Fruit fly (Drosophila melanogaster) whole organism, embryonic: Measurements from ENCODE around the gene CG42852.

Experiments
- CG10462 ChIP-seq: fragments of 200-800 bp; sonication (Bioruptor generic); optimal IDR thresholded peaks from 2 replicates; lab custom pipeline; 2016; ENCODE audit warnings: missing biosample characterization, missing genetic modification characterization
- CG12659 ChIP-seq: fragments of 200-800 bp; sonication (Bioruptor generic); optimal IDR thresholded peaks from 3 replicates; lab custom pipeline; 2017; ENCODE audit warnings: mild to moderate bottlenecking, missing biosample characterization, missing genetic modification reagents, missing genetic modification characterization
- CG2889 ChIP-seq: fragments of 200-800 bp; sonication (Bioruptor generic); IDR thresholded peaks from 3 replicates; pipeline ENCODE4 v1.3.6; 2022; ENCODE audit warnings: missing biosample characterization, missing genetic modification characterization
- Gsc ChIP-seq: fragments of 200-800 bp; sonication (Bioruptor generic); IDR thresholded peaks from 2 replicates; pipeline ENCODE4 v1.3.6; 2022; ENCODE audit warnings: missing biosample characterization, missing genetic modification characterization
- Rfx ChIP-seq: fragments of 200-800 bp; sonication (Bioruptor generic); IDR thresholded peaks from 2 replicates; pipeline ENCODE4 v1.3.6; 2022; ENCODE audit warnings: missing biosample characterization, missing genetic modification characterization
- danr ChIP-seq: fragments of 200-800 bp; sonication (Bioruptor generic); IDR thresholded peaks from 2 replicates; pipeline ENCODE4 v1.3.6; 2022; ENCODE audit warnings: missing biosample characterization, missing genetic modification characterization
- psq ChIP-seq: fragments of 200-800 bp; sonication (Bioruptor generic); optimal IDR thresholded peaks from 2 replicates; lab custom pipeline; 2017; ENCODE audit warnings: missing biosample characterization, missing genetic modification characterization

DNA sequence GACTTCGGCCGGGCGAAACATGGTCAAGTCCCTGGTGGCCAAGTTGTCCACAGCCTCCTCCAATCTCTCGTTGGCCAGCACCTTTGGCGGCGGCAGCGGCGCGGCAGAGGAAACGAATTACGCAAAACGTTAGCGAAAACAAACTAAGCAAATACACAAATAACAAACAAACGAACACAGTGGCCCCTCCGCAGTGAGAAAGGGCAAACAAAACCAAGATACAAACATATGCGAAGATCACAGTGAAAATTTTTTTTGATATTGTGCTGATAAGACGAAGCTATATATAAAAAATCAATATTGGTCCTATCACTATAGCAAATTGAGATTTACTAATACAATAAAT, 41.1 kb upstream of the CG42852 start:
- TF ChIP-seq Rfx (GFP tag; lab: Robert Waterston, UW) (peak; percentile 53), danr (GFP tag; lab: Robert Waterston, UW) (no peak), CG2889 (no peak), psq (GFP tag; lab: Kevin White, UChicago) (no peak), Gsc (no peak), CG12659 (GFP tag; lab: Kevin White, UChicago) (no peak), CG10462 (GFP tag; lab: Kevin White, UChicago) (no peak)
